Fruit fly (Drosophila melanogaster): Measurements from ENCODE around the gene eEF1alpha2.

eEF1alpha2 gene

DNA sequence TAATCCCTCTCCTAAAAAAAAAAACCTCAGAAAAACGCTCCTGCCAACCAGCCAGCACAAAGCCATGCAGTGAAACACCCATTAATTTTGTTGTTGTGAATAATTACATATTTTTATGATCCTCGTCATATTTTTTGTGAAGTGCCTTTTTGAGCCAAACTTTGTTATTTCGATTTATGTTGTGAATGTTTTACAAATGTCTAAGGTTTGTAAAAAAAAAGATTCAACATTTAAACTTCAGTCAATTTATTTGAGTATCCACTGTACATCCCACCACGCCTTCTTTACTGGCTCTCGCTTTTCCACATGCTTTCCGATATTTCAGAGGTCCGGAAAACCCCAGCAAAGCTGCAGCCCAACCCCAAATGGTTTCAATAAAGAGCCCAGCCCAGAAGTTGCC is 14.1 kb upstream of the eEF1alpha2 start:
- TF ChIP-seq CG11617 (GFP tag; optimal IDR thresholded peaks at IDR 0.05) (no peak), CG33017 (tag; optimal IDR thresholded peaks at IDR 0.05) (no peak), cnc (optimal IDR thresholded peaks at IDR 0.05) (no peak), kay (GFP tag; ENCODE audit: borderline replicate concordance) (peak; percentile 32), Clk (GFP tag; optimal IDR thresholded peaks at IDR 0.05) (no peak), pad (GFP tag; optimal IDR thresholded peaks at IDR 0.05) (no peak)

dm6 chr3R:31724580-31725320 is 13.5 kb upstream of the eEF1alpha2 start:
- TF ChIP-seq tj (GFP tag; optimal IDR thresholded peaks at IDR 0.05) (peak; percentile 73), bab1 (GFP tag; optimal IDR thresholded peaks at IDR 0.05) (peak; percentile 37), kay (GFP tag; ENCODE audit: borderline replicate concordance) (no peak), CG7045 (GFP tag; optimal IDR thresholded peaks at IDR 0.05) (no peak), Hr96 (GFP tag; optimal IDR thresholded peaks at IDR 0.05) (no peak), CG5204 (GFP tag; optimal IDR thresholded peaks at IDR 0.05) (no peak), ovo (GFP tag; optimal IDR thresholded peaks at IDR 0.05) (no peak), CG33017 (tag; optimal IDR thresholded peaks at IDR 0.05) (no peak), CG14711 (tag; optimal IDR thresholded peaks at IDR 0.05) (no peak), pad (GFP tag; optimal IDR thresholded peaks at IDR 0.05) (peak; percentile 36), cnc (optimal IDR thresholded peaks at IDR 0.05) (no peak), CG7101 (tag; optimal IDR thresholded peaks at IDR 0.05) (no peak), CG1620 (GFP tag; optimal IDR thresholded peaks at IDR 0.05) (no peak)

dm6 chr3R:31725486-31726227 is 12.6 kb upstream of the eEF1alpha2 start:
- TF ChIP-seq toe (GFP tag; optimal IDR thresholded peaks at IDR 0.05), result peak; percentile 70
- TF ChIP-seq ovo (GFP tag; optimal IDR thresholded peaks at IDR 0.05), result peak; percentile 68
- TF ChIP-seq pad (GFP tag; optimal IDR thresholded peaks at IDR 0.05), result peak; percentile 91
- TF ChIP-seq tj (GFP tag; optimal IDR thresholded peaks at IDR 0.05), result peak; percentile 23
- TF ChIP-seq cic (GFP tag; optimal IDR thresholded peaks at IDR 0.05), result peak; percentile 66
- TF ChIP-seq CG11617 (GFP tag; optimal IDR thresholded peaks at IDR 0.05), result peak; percentile 12
- TF ChIP-seq CG5204 (GFP tag; optimal IDR thresholded peaks at IDR 0.05), result no peak
- TF ChIP-seq Hr96 (GFP tag; optimal IDR thresholded peaks at IDR 0.05), result no peak
- TF ChIP-seq Clk (GFP tag; optimal IDR thresholded peaks at IDR 0.05), result no peak
- no peak for TF ChIP-seq Mnt (GFP tag; optimal IDR thresholded peaks at IDR 0.05)
- TF ChIP-seq CG12768 (GFP tag; optimal IDR thresholded peaks at IDR 0.05), result peak; percentile 61
- peak; percentile 32 for TF ChIP-seq CG33017 (tag; optimal IDR thresholded peaks at IDR 0.05)
- peak; percentile 6 for TF ChIP-seq CG7101 (tag; optimal IDR thresholded peaks at IDR 0.05)

dm6 chr3R:31726286-31726685 is 12.0 kb upstream of the eEF1alpha2 start:
- TF ChIP-seq CG7101 (tag; optimal IDR thresholded peaks at IDR 0.05) (no peak), cnc (optimal IDR thresholded peaks at IDR 0.05) (no peak), CG11617 (GFP tag; optimal IDR thresholded peaks at IDR 0.05) (no peak), Crg-1 (GFP tag; optimal IDR thresholded peaks at IDR 0.05) (no peak), bab1 (GFP tag; optimal IDR thresholded peaks at IDR 0.05) (no peak), toe (GFP tag; optimal IDR thresholded peaks at IDR 0.05) (no peak), kay (GFP tag; ENCODE audit: borderline replicate concordance) (no peak), CG7045 (GFP tag; optimal IDR thresholded peaks at IDR 0.05) (no peak), cic (GFP tag; optimal IDR thresholded peaks at IDR 0.05) (no peak), CG5204 (GFP tag; optimal IDR thresholded peaks at IDR 0.05) (no peak), pad (GFP tag; optimal IDR thresholded peaks at IDR 0.05) (no peak), CG14711 (tag; optimal IDR thresholded peaks at IDR 0.05) (no peak), tj (GFP tag; optimal IDR thresholded peaks at IDR 0.05) (no peak), Clk (GFP tag; optimal IDR thresholded peaks at IDR 0.05) (no peak)

- TF ChIP-seq pad (GFP tag; optimal IDR thresholded peaks at IDR 0.05), result no peak
Observed at dm6 chr3R:31727773-31728172, 10.5 kb upstream of the eEF1alpha2 start.

DNA sequence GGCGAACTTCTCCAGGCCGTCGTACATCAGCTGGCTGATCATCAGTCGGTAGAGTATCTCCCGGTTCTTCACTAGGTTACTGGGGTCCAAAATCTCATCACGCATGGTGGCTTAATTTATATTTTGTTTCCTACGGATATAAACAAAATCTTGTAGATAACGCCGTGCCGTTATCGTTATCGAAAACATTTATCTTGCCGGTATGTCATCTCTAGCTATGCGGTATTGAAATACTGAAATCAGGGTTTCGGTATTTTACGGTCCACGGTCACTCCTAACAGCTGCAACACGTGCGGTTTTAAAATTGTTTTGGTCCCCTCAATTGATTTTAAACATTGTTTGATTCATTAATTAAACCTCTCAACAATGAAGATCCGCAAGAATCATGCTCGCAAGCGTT is 1.5 kb upstream of the eEF1alpha2 start, which contains the start of the genes CstF50 and CG11563:
TSS of gene CstF50 (minus strand) at position 188 of the 400 bp plus-strand sequence.
TSS of gene CG11563 (plus strand) at position 260 of the 400 bp plus-strand sequence.
- TF ChIP-seq bab1 (GFP tag; optimal IDR thresholded peaks at IDR 0.05) (peak; percentile 59), CG11617 (GFP tag; optimal IDR thresholded peaks at IDR 0.05) (no peak), Clk (GFP tag; optimal IDR thresholded peaks at IDR 0.05) (no peak), ovo (GFP tag; optimal IDR thresholded peaks at IDR 0.05) (no peak), cic (GFP tag; optimal IDR thresholded peaks at IDR 0.05) (peak; percentile 6), CG12768 (GFP tag; optimal IDR thresholded peaks at IDR 0.05) (no peak), CG7101 (tag; optimal IDR thresholded peaks at IDR 0.05) (no peak), Mnt (GFP tag; optimal IDR thresholded peaks at IDR 0.05) (peak; percentile 98)
